Fruit fly (Drosophila melanogaster) whole organism, adult: ENCODE measurements around the gene CG33490.
A peak's percentile ranks its signal among the peaks of the same experiment; 100 is the strongest.

Experiments used
- CG11617 ChIP-seq: fragments of 200-800 bp; sonication (Bioruptor generic); optimal IDR thresholded peaks from 2 replicates; lab custom pipeline; 2017; ENCODE audit warnings: mild to moderate bottlenecking, missing biosample characterization, missing genetic modification reagents, missing genetic modification characterization
- CG12768 ChIP-seq: fragments of 200-800 bp; sonication (Bioruptor generic); optimal IDR thresholded peaks from 2 replicates; lab custom pipeline; 2017; ENCODE audit warnings: missing biosample characterization, missing genetic modification characterization, mild to moderate bottlenecking, moderate library complexity, missing genetic modification reagents
- CG14711 ChIP-seq: fragments of 200-800 bp; sonication (Bioruptor generic); optimal IDR thresholded peaks from 2 replicates; lab custom pipeline; 2018; ENCODE audit warnings: missing biosample characterization, mild to moderate bottlenecking, missing genetic modification characterization, moderate library complexity
- CG1620 ChIP-seq: fragments of 200-800 bp; sonication (Bioruptor generic); optimal IDR thresholded peaks from 2 replicates; lab custom pipeline; 2016; ENCODE audit warnings: missing biosample characterization, missing genetic modification characterization
- CG33017 ChIP-seq: fragments of 200-800 bp; sonication (Bioruptor generic); optimal IDR thresholded peaks from 2 replicates; lab custom pipeline; 2018; ENCODE audit warnings: missing biosample characterization, mild to moderate bottlenecking, missing genetic modification characterization, moderate library complexity
- CG5204 ChIP-seq: fragments of 200-800 bp; sonication (Bioruptor generic); optimal IDR thresholded peaks from 2 replicates; lab custom pipeline; 2016; ENCODE audit warnings: missing biosample characterization, missing genetic modification characterization
- CG7045 ChIP-seq: fragments of 200-800 bp; sonication (Bioruptor generic); optimal IDR thresholded peaks from 2 replicates; lab custom pipeline; 2017; ENCODE audit warnings: missing biosample characterization, mild to moderate bottlenecking, missing genetic modification characterization
- CG7101 ChIP-seq: fragments of 200-800 bp; sonication (Bioruptor generic); optimal IDR thresholded peaks from 2 replicates; lab custom pipeline; 2018; ENCODE audit warnings: missing biosample characterization, mild to moderate bottlenecking, missing genetic modification characterization, moderate library complexity
- Clk ChIP-seq: fragments of 200-800 bp; sonication (Bioruptor generic); optimal IDR thresholded peaks from 2 replicates; lab custom pipeline; 2017; ENCODE audit warnings: missing biosample characterization, missing genetic modification characterization
- Crg-1 ChIP-seq: fragments of 200-800 bp; sonication (Bioruptor generic); optimal IDR thresholded peaks from 2 replicates; lab custom pipeline; 2016; ENCODE audit warnings: missing biosample characterization, missing genetic modification characterization
- Hr96 ChIP-seq: fragments of 200-800 bp; sonication (Bioruptor generic); optimal IDR thresholded peaks from 2 replicates; lab custom pipeline; 2016; ENCODE audit warnings: missing biosample characterization, missing genetic modification characterization
- Mnt ChIP-seq: fragments of 200-800 bp; sonication (Bioruptor generic); optimal IDR thresholded peaks from 2 replicates; lab custom pipeline; 2016; ENCODE audit warnings: missing biosample characterization, mild to moderate bottlenecking, missing genetic modification characterization
- bab1 ChIP-seq: fragments of 200-800 bp; sonication (Bioruptor generic); optimal IDR thresholded peaks from 3 replicates; lab custom pipeline; 2019; ENCODE audit warnings: missing biosample characterization, mild to moderate bottlenecking, missing genetic modification characterization, moderate library complexity
- cic ChIP-seq: fragments of 200-800 bp; sonication (Bioruptor generic); optimal IDR thresholded peaks from 2 replicates; lab custom pipeline; 2017; ENCODE audit warnings: missing biosample characterization, mild to moderate bottlenecking, missing genetic modification characterization, moderate library complexity
- cnc ChIP-seq, 2 experiments: fragments of >200 bp; optimal IDR thresholded peaks; 2 replicates each; lab custom pipeline; 2017
- kay ChIP-seq: fragments of 200-800 bp; sonication (Bioruptor generic); peaks from one replicate; lab custom pipeline; 2016; ENCODE audit warnings: missing biosample characterization, missing genetic modification characterization, borderline replicate concordance
- ovo ChIP-seq: fragments of 200-800 bp; sonication (Bioruptor generic); optimal IDR thresholded peaks from 2 replicates; lab custom pipeline; 2016; ENCODE audit warnings: missing biosample characterization, missing genetic modification characterization
- pad ChIP-seq: fragments of 200-800 bp; sonication (Bioruptor generic); optimal IDR thresholded peaks from 3 replicates; lab custom pipeline; 2017; ENCODE audit warnings: missing biosample characterization, missing genetic modification characterization, mild to moderate bottlenecking, moderate library complexity, missing genetic modification reagents
- tj ChIP-seq: fragments of 200-800 bp; sonication (Bioruptor generic); optimal IDR thresholded peaks from 3 replicates; lab custom pipeline; 2017; ENCODE audit warnings: missing biosample characterization, mild to moderate bottlenecking, missing genetic modification characterization, moderate library complexity
- toe ChIP-seq: fragments of 200-800 bp; sonication (Bioruptor generic); optimal IDR thresholded peaks from 2 replicates; lab custom pipeline; 2016; ENCODE audit warnings: missing biosample characterization, missing genetic modification characterization

CG33490 gene

DNA sequence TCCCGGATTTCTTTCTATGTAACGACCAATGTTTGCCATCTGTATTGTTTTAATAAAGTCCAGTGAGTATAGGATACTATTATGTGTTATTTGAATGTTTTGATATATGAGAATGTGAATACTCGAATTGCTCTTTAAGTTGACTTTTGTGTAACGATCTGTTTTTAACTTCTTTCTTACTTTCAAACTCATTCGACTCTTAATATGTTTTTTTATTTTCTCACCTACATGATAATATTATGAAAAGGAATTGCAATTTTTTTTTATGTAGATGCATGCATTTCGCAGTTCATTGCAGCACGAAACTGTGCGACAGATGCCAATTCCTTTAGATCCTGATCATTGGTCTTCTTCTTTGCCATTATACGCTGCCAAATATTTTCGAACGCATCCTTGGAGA, at the start of gene CG33490:
Gene CG33490 (minus strand): TSS at position 101 of the 400 bp plus-strand sequence.
- no peak for TF ChIP-seq CG7045
- no peak for TF ChIP-seq Mnt (GFP tag; lab: Kevin White, UChicago)
- no peak for TF ChIP-seq ovo (GFP tag; lab: Kevin White, UChicago)

DNA sequence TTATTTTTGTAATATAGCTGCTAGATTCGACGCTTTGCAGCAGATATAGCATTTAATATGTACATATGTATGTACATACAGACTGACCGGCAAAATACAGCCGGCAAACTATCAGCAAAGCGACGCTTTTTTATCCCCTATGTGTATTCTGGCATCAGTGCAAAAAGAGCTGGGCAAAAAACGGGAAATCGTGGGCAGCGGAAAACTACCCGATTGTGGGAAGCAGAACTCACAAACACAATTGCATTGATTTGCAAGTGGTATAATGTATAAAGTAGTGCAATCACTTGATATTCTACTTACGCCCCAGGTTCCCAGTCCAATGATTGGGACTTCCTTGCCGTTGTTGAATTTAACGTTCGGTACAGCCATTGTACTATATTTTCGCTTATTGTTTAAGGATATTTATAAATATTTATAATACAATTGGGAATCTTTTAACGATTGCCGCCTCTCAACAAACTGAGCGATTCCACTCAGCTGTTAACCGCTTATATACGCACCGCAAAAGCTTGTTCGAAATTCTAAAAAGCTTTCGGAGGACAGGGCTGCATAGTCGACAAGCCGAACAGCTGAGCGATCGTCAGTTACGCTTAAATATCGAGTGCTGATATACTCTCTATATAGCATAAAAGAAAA, 48.9 kb upstream of the CG33490 start:
- TF ChIP-seq tj (GFP tag; lab: Kevin White, UChicago), result peak; percentile 39
- no peak for TF ChIP-seq Hr96 (GFP tag; lab: Kevin White, UChicago)
- TF ChIP-seq CG33017 (tag; lab: Kevin White, UChicago), result peak; percentile 59
- no peak for TF ChIP-seq CG7045
- no peak for TF ChIP-seq CG1620
- peak; percentile 73 for TF ChIP-seq cic (GFP tag; lab: Kevin White, UChicago)
- TF ChIP-seq CG7101 (tag; lab: Kevin White, UChicago), result peak; percentile 57
- TF ChIP-seq ovo (GFP tag; lab: Kevin White, UChicago), result no peak
- TF ChIP-seq toe (GFP tag; lab: Kevin White, UChicago), result peak; percentile 10
- peak; percentile 26 for TF ChIP-seq CG14711
- no peak for TF ChIP-seq cnc (optimal IDR thresholded peaks at IDR 0.05; lab: Kevin White, UChicago)
- TF ChIP-seq CG11617 (GFP tag; lab: Kevin White, UChicago), result peak; percentile 64
- TF ChIP-seq kay (GFP tag; lab: Kevin White, UChicago), result peak; percentile 96
- TF ChIP-seq Mnt (GFP tag; lab: Kevin White, UChicago), result peak; percentile 47
- peak; percentile 30 for TF ChIP-seq CG12768 (GFP tag; lab: Kevin White, UChicago)
- peak; percentile 75 for TF ChIP-seq bab1 (GFP tag; lab: Kevin White, UChicago)
- TF ChIP-seq Clk (GFP tag; lab: Kevin White, UChicago), result no peak
- TF ChIP-seq pad (GFP tag; lab: Kevin White, UChicago), result peak; percentile 27
- TF ChIP-seq CG5204 (GFP tag; lab: Kevin White, UChicago), result no peak
- no peak for TF ChIP-seq Crg-1 (GFP tag; lab: Kevin White, UChicago)

- TF ChIP-seq tj (GFP tag; lab: Kevin White, UChicago) (peak; percentile 65), kay (GFP tag; lab: Kevin White, UChicago) (peak; percentile 84), cic (GFP tag; lab: Kevin White, UChicago) (no peak)
Observed at dm6 chr3L:11622750-11623149, 48.3 kb upstream of the CG33490 start.

dm6 chr3L:11620001-11620400, 45.5 kb upstream of the CG33490 start, which contains the start of gene Muc68Ca:
Muc68Ca (minus strand) TSS chr3L:11620101.
- TF ChIP-seq bab1 (GFP tag; lab: Kevin White, UChicago) (no peak), CG7045 (no peak), CG11617 (GFP tag; lab: Kevin White, UChicago) (no peak), ovo (GFP tag; lab: Kevin White, UChicago) (no peak), Crg-1 (GFP tag; lab: Kevin White, UChicago) (no peak), cnc (optimal IDR thresholded peaks at IDR 0.05; lab: Kevin White, UChicago) (no peak), CG14711 (no peak), toe (GFP tag; lab: Kevin White, UChicago) (no peak), pad (GFP tag; lab: Kevin White, UChicago) (no peak), Mnt (GFP tag; lab: Kevin White, UChicago) (no peak), kay (GFP tag; lab: Kevin White, UChicago) (no peak), CG7101 (tag; lab: Kevin White, UChicago) (no peak), CG5204 (GFP tag; lab: Kevin White, UChicago) (no peak), CG1620 (no peak), Hr96 (GFP tag; lab: Kevin White, UChicago) (no peak), CG33017 (tag; lab: Kevin White, UChicago) (no peak), tj (GFP tag; lab: Kevin White, UChicago) (no peak)

- TF ChIP-seq pad (GFP tag; lab: Kevin White, UChicago) (no peak), CG5204 (GFP tag; lab: Kevin White, UChicago) (no peak), CG7045 (no peak), Mnt (GFP tag; lab: Kevin White, UChicago) (no peak), cnc (optimal IDR thresholded peaks at IDR 0.05; lab: Kevin White, UChicago) (no peak), Clk (GFP tag; lab: Kevin White, UChicago) (no peak), cic (GFP tag; lab: Kevin White, UChicago) (no peak), Crg-1 (GFP tag; lab: Kevin White, UChicago) (no peak), ovo (GFP tag; lab: Kevin White, UChicago) (no peak), CG11617 (GFP tag; lab: Kevin White, UChicago) (no peak), CG12768 (GFP tag; lab: Kevin White, UChicago) (no peak), tj (GFP tag; lab: Kevin White, UChicago) (no peak), CG33017 (tag; lab: Kevin White, UChicago) (no peak), CG1620 (no peak), kay (GFP tag; lab: Kevin White, UChicago) (no peak), toe (GFP tag; lab: Kevin White, UChicago) (no peak), CG14711 (no peak), Hr96 (GFP tag; lab: Kevin White, UChicago) (no peak), CG7101 (tag; lab: Kevin White, UChicago) (no peak)
Observed at dm6 chr3L:11609835-11610234, 35.4 kb upstream of the CG33490 start, which contains the start of gene CG42832. CG42832 (plus strand) TSS chr3L:11610135.
